Worm (Caenorhabditis elegans) whole organism, young adult: Measurements from ENCODE around the gene H38K22.7.

Source experiments
- B0035.1 ChIP-seq: sonication (generic microtip); optimal IDR thresholded peaks from 2 replicates; lab custom pipeline; 2016; ENCODE audit warnings: missing genetic modification characterization, mild to moderate bottlenecking, missing compliant biosample characterization, missing genotype, missing genetic modification reagents
- D2030.7 ChIP-seq: fragments of 200-800 bp; sonication (Bioruptor generic); IDR thresholded peaks from 2 replicates; pipeline ENCODE4 v1.3.6; 2022; ENCODE audit warnings: missing genetic modification reagents, missing genetic modification characterization, missing compliant biosample characterization
- F23B12.7 ChIP-seq: sonication (generic microtip); optimal IDR thresholded peaks from 2 replicates; lab custom pipeline; 2017; ENCODE audit warnings: missing genetic modification characterization, mild to moderate bottlenecking, missing compliant biosample characterization, antibody characterized with exemption, moderate library complexity; ENCODE audit not compliant: insufficient read depth
- F33H1.4 ChIP-seq: fragments of 200-800 bp; sonication (Bioruptor generic); IDR thresholded peaks from 2 replicates; pipeline ENCODE4 v1.3.6; 2022; ENCODE audit warnings: missing genetic modification reagents, missing genetic modification characterization, missing compliant biosample characterization
- F52B5.7 ChIP-seq: sonication (generic microtip); optimal IDR thresholded peaks from 2 replicates; lab custom pipeline; 2016; ENCODE audit warnings: mild to moderate bottlenecking, missing genetic modification characterization, missing compliant biosample characterization
- F57A8.1 ChIP-seq: fragments of 200-800 bp; sonication (Bioruptor generic); optimal IDR thresholded peaks from 2 replicates; lab custom pipeline; 2018; ENCODE audit warnings: mild to moderate bottlenecking, missing genetic modification characterization, moderate library complexity, missing compliant biosample characterization
- K12H6.12 ChIP-seq: fragments of 200-800 bp; sonication (Bioruptor generic); optimal IDR thresholded peaks from 2 replicates; lab custom pipeline; 2018; ENCODE audit warnings: mild to moderate bottlenecking, missing genetic modification characterization, missing compliant biosample characterization
- Y67H2A.10 ChIP-seq: fragments of 200-800 bp; sonication (Bioruptor generic); conservative IDR thresholded peaks from 2 replicates; pipeline ENCODE4 v1.3.6; 2022; ENCODE audit warnings: missing genetic modification reagents, missing genetic modification characterization, missing compliant biosample characterization
- Y79H2A.3 ChIP-seq: fragments of 200-800 bp; sonication (Bioruptor generic); conservative IDR thresholded peaks from 2 replicates; pipeline ENCODE4 v1.3.6; 2022; ENCODE audit warnings: missing genetic modification reagents, missing genetic modification characterization, missing compliant biosample characterization
- Y95B8A.8 ChIP-seq: fragments of 200-800 bp; sonication (Bioruptor generic); IDR thresholded peaks from 2 replicates; pipeline ENCODE4 v1.3.6; 2022; ENCODE audit warnings: missing genetic modification reagents, missing genetic modification characterization, missing compliant biosample characterization
- ama-1 ChIP-seq, 3 experiments: fragments of 150-350 bp in 1 of 3; sonication (generic microtip) in 2 of 3; optimal IDR thresholded peaks; 2 replicates each; lab custom pipeline; 2014 to 2018; ENCODE audit warnings: missing biosample characterization in 2 of 3, missing genetic modification characterization in 2 of 3, missing genetic modification reagents in 2 of 3
- ceh-100 ChIP-seq: fragments of 200-800 bp; sonication (Bioruptor generic); IDR thresholded peaks from 2 replicates; pipeline ENCODE4 v1.3.6; 2022; ENCODE audit warnings: missing genetic modification reagents, missing genetic modification characterization, missing compliant biosample characterization
- ceh-27 ChIP-seq: fragments of 200-800 bp; sonication (Bioruptor generic); optimal IDR thresholded peaks from 2 replicates; lab custom pipeline; 2018; ENCODE audit warnings: mild to moderate bottlenecking, missing genetic modification characterization, moderate library complexity, missing compliant biosample characterization
- ceh-79 ChIP-seq: sonication (generic microtip); optimal IDR thresholded peaks from 2 replicates; lab custom pipeline; 2017; ENCODE audit warnings: mild to moderate bottlenecking, missing genetic modification characterization, missing compliant biosample characterization
- dpl-1 ChIP-seq: fragments of 150-350 bp; optimal IDR thresholded peaks from 2 replicates; lab custom pipeline; 2014; ENCODE audit warnings: missing biosample characterization, missing genetic modification reagents, missing genetic modification characterization
- egl-18 ChIP-seq: fragments of 200-800 bp; sonication (Bioruptor generic); IDR thresholded peaks from 2 replicates; pipeline ENCODE4 v1.3.6; 2022; ENCODE audit warnings: missing genetic modification reagents, missing genetic modification characterization, missing compliant biosample characterization
- egrh-3 ChIP-seq: fragments of 200-800 bp; sonication (Bioruptor generic); IDR thresholded peaks from 2 replicates; pipeline ENCODE4 v1.3.6; 2022; ENCODE audit warnings: missing genetic modification reagents, missing genetic modification characterization, missing compliant biosample characterization
- ekl-4 ChIP-seq: fragments of 200-800 bp; sonication (Bioruptor generic); IDR thresholded peaks from 2 replicates; pipeline ENCODE4 v1.3.6; 2022; ENCODE audit warnings: missing genetic modification reagents, missing genetic modification characterization, missing compliant biosample characterization
- gei-17 ChIP-seq: fragments of 200-800 bp; sonication (Bioruptor generic); optimal IDR thresholded peaks from 2 replicates; lab custom pipeline; 2018; ENCODE audit warnings: mild to moderate bottlenecking, missing genetic modification characterization, missing compliant biosample characterization
- hlh-12 ChIP-seq: sonication (generic microtip); optimal IDR thresholded peaks from 2 replicates; lab custom pipeline; 2016; ENCODE audit warnings: missing genetic modification characterization, missing compliant biosample characterization
- hmg-20 ChIP-seq: fragments of 200-800 bp; sonication (Bioruptor generic); IDR thresholded peaks from 2 replicates; pipeline ENCODE4 v1.3.6; 2022; ENCODE audit warnings: missing genetic modification reagents, missing genetic modification characterization, missing compliant biosample characterization
- hsf-1 ChIP-seq: fragments of 200-800 bp; sonication (Bioruptor generic); IDR thresholded peaks from 2 replicates; pipeline ENCODE4 v1.3.6; 2022; ENCODE audit warnings: missing genetic modification reagents, missing genetic modification characterization, missing compliant biosample characterization
- lin-26 ChIP-seq: fragments of 200-800 bp; sonication (Bioruptor generic); IDR thresholded peaks from 2 replicates; pipeline ENCODE4 v1.3.6; 2022; ENCODE audit warnings: missing genetic modification reagents, missing genetic modification characterization, missing compliant biosample characterization
- lin-35 ChIP-seq, 3 experiments: fragments of 150-350 bp in 2 of 3; sonication (generic microtip) in 1 of 3; optimal IDR thresholded peaks; 2 replicates each; lab custom pipeline; 2014 to 2018; ENCODE audit warnings: missing biosample characterization in 3 of 3, missing genetic modification characterization in 3 of 3, missing genetic modification reagents in 3 of 3
- lin-54 ChIP-seq: fragments of 200-800 bp; sonication (Bioruptor generic); optimal IDR thresholded peaks from 2 replicates; lab custom pipeline; 2018; ENCODE audit warnings: mild to moderate bottlenecking, missing genetic modification characterization, missing compliant biosample characterization
- madf-6 ChIP-seq: fragments of 200-800 bp; sonication (Bioruptor generic); IDR thresholded peaks from 2 replicates; pipeline ENCODE4 v1.3.6; 2022; ENCODE audit warnings: missing genetic modification reagents, missing genetic modification characterization, missing compliant biosample characterization
- madf-8 ChIP-seq: fragments of 200-800 bp; sonication (Bioruptor generic); conservative IDR thresholded peaks from 2 replicates; pipeline ENCODE4 v1.3.6; 2022; ENCODE audit warnings: missing genetic modification reagents, missing genetic modification characterization, missing compliant biosample characterization
- mel-28 ChIP-seq: sonication (generic microtip); optimal IDR thresholded peaks from 2 replicates; lab custom pipeline; 2016; ENCODE audit warnings: borderline replicate concordance, mild to moderate bottlenecking, missing genetic modification characterization, missing compliant biosample characterization
- nfya-1 ChIP-seq: sonication (generic microtip); optimal IDR thresholded peaks from 2 replicates; lab custom pipeline; 2017; ENCODE audit warnings: antibody characterized with exemption, missing compliant biosample characterization, missing genetic modification characterization, borderline replicate concordance; ENCODE audit not compliant: insufficient read depth
- nhr-27 ChIP-seq: fragments of 200-800 bp; sonication (Bioruptor generic); optimal IDR thresholded peaks from 2 replicates; lab custom pipeline; 2018; ENCODE audit warnings: mild to moderate bottlenecking, missing genetic modification characterization, moderate library complexity, missing compliant biosample characterization
- pha-4 ChIP-seq: fragments of 150-350 bp; sonication (generic microtip); optimal IDR thresholded peaks from 2 replicates; lab custom pipeline; 2014; ENCODE audit warnings: missing biosample characterization, missing genetic modification reagents, missing genetic modification characterization
- sea-2 ChIP-seq: fragments of 200-800 bp; sonication (Bioruptor generic); IDR thresholded peaks from 2 replicates; pipeline ENCODE4 v1.3.6; 2022; ENCODE audit warnings: missing genetic modification characterization, missing compliant biosample characterization
- snpc-1.1 ChIP-seq: sonication (generic microtip); optimal IDR thresholded peaks from 2 replicates; lab custom pipeline; 2017; ENCODE audit warnings: missing genetic modification characterization, mild to moderate bottlenecking, missing compliant biosample characterization, antibody characterized with exemption, moderate library complexity, missing genotype, missing genetic modification reagents; ENCODE audit not compliant: insufficient read depth
- snpc-3.4 ChIP-seq: sonication (generic microtip); optimal IDR thresholded peaks from 2 replicates; lab custom pipeline; 2017; ENCODE audit warnings: missing genetic modification characterization, mild to moderate bottlenecking, missing compliant biosample characterization, antibody characterized with exemption, moderate library complexity, missing genotype, missing genetic modification reagents
- sptf-2 ChIP-seq: fragments of 200-800 bp; sonication (Bioruptor generic); optimal IDR thresholded peaks from 2 replicates; lab custom pipeline; 2018; ENCODE audit warnings: mild to moderate bottlenecking, missing genetic modification characterization, missing compliant biosample characterization
- tbp1 ChIP-seq: fragments of 200-800 bp; sonication (Bioruptor generic); optimal IDR thresholded peaks from 2 replicates; lab custom pipeline; 2018; ENCODE audit warnings: mild to moderate bottlenecking, missing genetic modification characterization, missing compliant biosample characterization
- tbx-9 ChIP-seq: sonication (generic microtip); optimal IDR thresholded peaks from 2 replicates; lab custom pipeline; 2016; ENCODE audit warnings: borderline replicate concordance, missing genetic modification characterization, inconsistent platforms, missing compliant biosample characterization
- unc-130 ChIP-seq: sonication (generic microtip); optimal IDR thresholded peaks from 2 replicates; lab custom pipeline; 2016; ENCODE audit warnings: missing genetic modification reagents, missing genetic modification characterization, missing compliant biosample characterization
- unc-62 ChIP-seq: fragments of 150-350 bp; optimal IDR thresholded peaks from 2 replicates; lab custom pipeline; 2014; ENCODE audit warnings: missing biosample characterization, missing genetic modification reagents, missing genetic modification characterization
- zfh-2 ChIP-seq: fragments of 200-800 bp; sonication (Bioruptor generic); conservative IDR thresholded peaks from 2 replicates; pipeline ENCODE4 v1.3.6; 2022; ENCODE audit warnings: missing genetic modification reagents, missing genetic modification characterization, missing compliant biosample characterization
- ztf-22 ChIP-seq: fragments of 200-800 bp; sonication (Bioruptor generic); optimal IDR thresholded peaks from 2 replicates; lab custom pipeline; 2018; ENCODE audit warnings: mild to moderate bottlenecking, missing genetic modification characterization, moderate library complexity, missing compliant biosample characterization
- ztf-6 ChIP-seq: fragments of 200-800 bp; sonication (Bioruptor generic); IDR thresholded peaks from 2 replicates; pipeline ENCODE4 v1.3.6; 2022; ENCODE audit warnings: missing genetic modification reagents, missing genetic modification characterization, missing compliant biosample characterization

The H38K22.7 gene

DNA sequence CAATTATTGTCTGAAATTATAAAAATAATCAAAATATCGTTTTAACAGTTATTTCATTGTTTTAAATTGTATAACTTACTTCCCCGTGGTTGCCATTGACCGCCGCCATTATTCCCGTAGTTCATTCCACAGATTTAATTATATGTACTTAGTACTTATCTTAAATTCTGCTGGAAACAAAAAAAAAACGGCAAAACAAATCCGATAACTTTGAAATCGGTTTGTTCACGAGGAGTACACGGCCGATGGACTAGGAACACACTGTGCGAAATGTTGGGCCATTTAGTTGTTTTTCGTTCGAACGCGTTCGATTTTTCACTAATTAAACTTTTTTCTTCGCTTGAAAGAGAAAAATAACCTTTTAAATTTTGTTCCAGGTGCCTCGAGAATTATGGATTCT lies 21.6 kb downstream of the H38K22.7 start, which contains the start of the genes B0285.3 and lcmt-1 (continued):
- peak; percentile 20; the same call in 1 of the 2 replicates for TF ChIP-seq madf-6 (GFP tag; lab: Robert Waterston, UW)
- TF ChIP-seq zfh-2 = no peak
- 0 out of 2 replicates have a peak, but pooled peaks have one; percentile 39 for TF ChIP-seq F33H1.4
- no peak for TF ChIP-seq F23B12.7
- TF ChIP-seq ceh-100 (GFP tag; lab: Robert Waterston, UW) = no peak
- TF ChIP-seq ceh-27 (GFP tag; lab: Kevin White, UChicago) = no peak
- no peak for TF ChIP-seq egrh-3 (GFP tag; lab: Robert Waterston, UW)
- TF ChIP-seq lin-26 = no peak
- no peak for TF ChIP-seq Y67H2A.10
- TF ChIP-seq Y95B8A.8 (GFP tag; lab: Robert Waterston, UW) = no peak
- peak; percentile 21 for TF ChIP-seq unc-130 (GFP tag; lab: Kevin White, UChicago)
- TF ChIP-seq ceh-79 (tag; lab: Kevin White, UChicago) = no peak
- no peak for TF ChIP-seq snpc-1.1
- no peak for TF ChIP-seq pha-4
- TF ChIP-seq tbx-9 (tag; lab: Kevin White, UChicago) = no peak
- no peak for TF ChIP-seq sptf-2 (GFP tag; lab: Kevin White, UChicago)
- TF ChIP-seq ztf-6 (GFP tag; lab: Robert Waterston, UW) = no peak
- TF ChIP-seq ama-1 (optimal IDR thresholded peaks at IDR 0.05; lab: Kevin White, UChicago) = no peak
- no peak for TF ChIP-seq ama-1 (GFP tag; optimal IDR thresholded peaks at IDR 0.05; lab: Kevin White, UChicago)
- TF ChIP-seq K12H6.12 (tag; lab: Kevin White, UChicago) = no peak
- no peak for TF ChIP-seq ztf-22 (GFP tag; lab: Kevin White, UChicago)
- no peak for TF ChIP-seq F52B5.7 (tag; lab: Kevin White, UChicago)
- no peak for TF ChIP-seq nfya-1 (tag; lab: Kevin White, UChicago)

DNA sequence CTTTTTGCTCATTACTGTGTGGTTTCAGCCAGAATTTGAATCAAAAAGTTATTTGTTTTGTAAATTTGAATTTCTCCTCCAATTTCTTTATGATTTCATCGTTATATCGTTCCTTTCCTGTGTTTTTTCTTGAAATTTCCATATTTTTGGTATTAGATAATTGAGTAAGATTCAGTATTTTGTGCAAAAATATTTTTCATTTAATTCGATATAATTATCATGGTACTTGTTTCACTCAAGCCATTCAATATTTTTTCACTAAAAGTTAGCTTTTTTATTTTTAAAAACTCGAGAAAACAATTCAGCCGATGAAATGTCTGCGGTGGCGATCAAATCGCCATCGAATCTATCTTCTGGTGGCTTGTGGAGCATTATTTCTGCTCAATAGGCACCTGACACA lies 23.5 kb downstream of the H38K22.7 start, which contains the start of gene hse-5:
Gene hse-5, plus strand, starts transcription at position 301 of the 400 bp plus-strand sequence.
- no peak for TF ChIP-seq Y95B8A.8 (GFP tag; lab: Robert Waterston, UW)
- no peak for TF ChIP-seq lin-54 (GFP tag; lab: Kevin White, UChicago)
- no peak for TF ChIP-seq F23B12.7
- no peak for TF ChIP-seq tbp1 (GFP tag; lab: Kevin White, UChicago)
- no peak for TF ChIP-seq madf-8 (GFP tag; lab: Robert Waterston, UW)
- no peak for TF ChIP-seq F57A8.1 (GFP tag; lab: Kevin White, UChicago)
- TF ChIP-seq D2030.7 (GFP tag; lab: Robert Waterston, UW) = no peak
- no peak for TF ChIP-seq nhr-27
- TF ChIP-seq hmg-20 (GFP tag; lab: Robert Waterston, UW) = no peak
- no peak for TF ChIP-seq dpl-1
- TF ChIP-seq unc-62 (GFP tag; lab: Kevin White, UChicago) = no peak
- no peak for TF ChIP-seq mel-28 (tag; lab: Kevin White, UChicago)
- TF ChIP-seq, all 124 proteins: peak for 0

DNA sequence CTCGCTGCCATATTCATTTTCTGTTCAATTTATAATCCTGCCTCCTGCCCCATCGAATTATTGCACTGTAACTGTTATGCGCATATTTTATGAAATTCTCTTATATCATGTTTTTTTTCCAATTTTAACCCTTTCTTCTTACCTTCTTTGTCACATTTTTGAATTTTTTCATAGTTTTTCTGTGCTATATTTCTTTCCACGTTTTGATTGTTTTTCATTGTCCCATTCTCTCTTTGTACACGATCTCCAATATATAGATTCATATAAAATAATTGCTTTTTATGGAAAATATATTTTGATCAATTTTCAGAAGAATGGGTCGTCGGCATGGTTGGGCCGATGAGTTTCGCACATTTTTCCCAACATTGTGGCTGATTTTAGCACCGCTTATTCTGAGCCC lies 28.3 kb downstream of the H38K22.7 start, which contains the start of gene B0285.6:
Gene B0285.6, plus strand, starts transcription at position 301 of the 400 bp plus-strand sequence.
- TF ChIP-seq D2030.7 (GFP tag; lab: Robert Waterston, UW) = no peak

DNA sequence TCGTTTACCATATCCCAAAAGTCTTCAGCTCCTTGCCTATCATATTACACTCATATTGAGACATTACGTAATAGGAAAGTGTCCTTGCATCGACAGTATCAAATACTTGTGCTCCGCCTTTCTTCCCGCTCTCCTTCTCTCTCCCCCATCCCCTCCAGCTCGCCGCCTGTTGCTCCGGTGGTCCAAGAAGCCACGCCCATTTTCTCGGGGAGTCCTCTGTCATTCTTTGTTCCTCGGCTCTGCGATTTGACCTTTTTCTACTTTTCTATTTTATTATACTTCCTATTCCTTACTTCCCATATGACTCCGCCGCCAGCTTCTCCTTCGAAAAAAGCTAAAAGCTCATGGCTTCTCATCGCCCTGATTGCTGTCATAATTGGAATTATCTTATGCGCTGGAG lies 34.9 kb downstream of the H38K22.7 start, which contains the start of gene mnp-1:
Gene mnp-1, plus strand, starts transcription at position 211 of the 400 bp plus-strand sequence.
- TF ChIP-seq Y67H2A.10 (no peak), nfya-1 (tag; lab: Kevin White, UChicago) (no peak), egl-18 (GFP tag; lab: Robert Waterston, UW) (no peak), Y79H2A.3 (GFP tag; lab: Robert Waterston, UW) (no peak), ceh-100 (GFP tag; lab: Robert Waterston, UW) (no peak), lin-35 (GFP tag; optimal IDR thresholded peaks at IDR 0.05; lab: Kevin White, UChicago) (no peak), snpc-3.4 (tag; lab: Kevin White, UChicago) (no peak), gei-17 (GFP tag; lab: Kevin White, UChicago) (no peak), sea-2 (GFP tag; lab: Robert Waterston, UW) (no peak), unc-62 (GFP tag; lab: Kevin White, UChicago) (no peak), B0035.1 (no peak), ceh-27 (GFP tag; lab: Kevin White, UChicago) (no peak), hsf-1 (GFP tag; lab: Robert Waterston, UW) (no peak), hlh-12 (tag; lab: Kevin White, UChicago) (no peak), ekl-4 (GFP tag; lab: Robert Waterston, UW) (no peak)
